Fruit fly (Drosophila melanogaster): ENCODE measurements around the gene CG11309.

DNA sequence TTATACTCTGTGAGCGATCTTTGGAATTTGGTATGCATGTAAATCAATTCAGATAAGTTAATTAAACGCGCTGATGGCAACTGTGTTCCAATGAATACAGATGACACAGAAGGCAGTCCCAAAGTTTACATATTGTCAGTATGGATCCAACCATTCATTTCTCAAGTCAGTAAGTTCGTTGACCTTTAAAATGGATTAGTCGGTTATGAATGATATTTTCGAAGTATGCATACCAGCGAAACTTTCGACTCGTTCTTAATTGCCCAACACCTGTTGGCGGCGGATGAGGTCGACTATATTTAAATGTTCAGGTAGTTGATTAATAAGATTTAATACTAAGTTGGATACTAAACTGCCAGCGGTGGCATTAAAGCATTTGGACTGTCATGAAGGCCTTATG is 14.1 kb downstream of the CG11309 start:
- no peak for TF ChIP-seq psq (optimal IDR thresholded peaks at IDR 0.05)
- no peak for TF ChIP-seq pan (optimal IDR thresholded peaks at IDR 0.05)
- TF ChIP-seq Dll (optimal IDR thresholded peaks at IDR 0.05): no peak

Measured in whole organism.